Worm (Caenorhabditis elegans) whole organism, L2 larva: Measurements from ENCODE around the gene clec-133.

Experiments
- R02D3.7 ChIP-seq: fragments of 150-350 bp; optimal IDR thresholded peaks from 2 replicates; lab custom pipeline; 2014; ENCODE audit warnings: missing biosample characterization, missing genetic modification characterization
- blmp-1 ChIP-seq: sonication (generic microtip); optimal IDR thresholded peaks from 2 replicates; lab custom pipeline; 2017; ENCODE audit warnings: missing genetic modification characterization, mild to moderate bottlenecking, missing compliant biosample characterization, antibody characterized with exemption, moderate library complexity; ENCODE audit not compliant: insufficient read depth
- egl-27 ChIP-seq: sonication (generic microtip); optimal IDR thresholded peaks from 3 replicates; lab custom pipeline; 2017; ENCODE audit warnings: missing biosample characterization, missing genetic modification reagents, missing genetic modification characterization
- nhr-25 ChIP-seq: fragments of 150-350 bp; sonication (generic microtip); optimal IDR thresholded peaks from 3 replicates; lab custom pipeline; 2014; ENCODE audit warnings: missing biosample characterization, missing genetic modification characterization
- nhr-6 ChIP-seq: fragments of 150-350 bp; optimal IDR thresholded peaks from 2 replicates; lab custom pipeline; 2014; ENCODE audit warnings: missing biosample characterization, missing genetic modification characterization
- skn-1 ChIP-seq: sonication (generic microtip); optimal IDR thresholded peaks from 2 replicates; lab custom pipeline; 2017; ENCODE audit warnings: missing biosample characterization, missing genetic modification characterization
- ztf-11 ChIP-seq: sonication (generic microtip); optimal IDR thresholded peaks from 2 replicates; lab custom pipeline; 2017; ENCODE audit warnings: missing biosample characterization, missing genetic modification characterization
- ztf-4 ChIP-seq: fragments of 150-350 bp; optimal IDR thresholded peaks from 2 replicates; lab custom pipeline; 2014; ENCODE audit warnings: missing biosample characterization, missing genetic modification characterization

- TF ChIP-seq ztf-4 (tag; lab: Kevin White, UChicago) (no peak), blmp-1 (tag; lab: Kevin White, UChicago) (no peak), R02D3.7 (tag; lab: Kevin White, UChicago) (no peak), egl-27 (tag; lab: Kevin White, UChicago) (no peak), ztf-11 (tag; lab: Kevin White, UChicago) (no peak), nhr-25 (tag; lab: Kevin White, UChicago) (no peak), skn-1 (tag; lab: Kevin White, UChicago) (no peak), nhr-6 (tag; lab: Kevin White, UChicago) (no peak)
Observed at ce11 chrII:3554673-3555072, 23.5 kb upstream of the clec-133 start.
